Fruit fly (Drosophila melanogaster) whole organism, pupa: ENCODE results near the gene Cpr66D.

Experiments
- CG10348 ChIP-seq: fragments of 200-800 bp; sonication (Bioruptor generic); IDR thresholded peaks from 2 replicates; pipeline ENCODE4 v1.3.6; 2022; ENCODE audit warnings: missing biosample characterization, missing genetic modification characterization
- CG34367 ChIP-seq: fragments of 200-800 bp; sonication (Bioruptor generic); optimal IDR thresholded peaks from 2 replicates; lab custom pipeline; 2018; ENCODE audit warnings: missing biosample characterization, mild to moderate bottlenecking, missing genetic modification characterization

DNA sequence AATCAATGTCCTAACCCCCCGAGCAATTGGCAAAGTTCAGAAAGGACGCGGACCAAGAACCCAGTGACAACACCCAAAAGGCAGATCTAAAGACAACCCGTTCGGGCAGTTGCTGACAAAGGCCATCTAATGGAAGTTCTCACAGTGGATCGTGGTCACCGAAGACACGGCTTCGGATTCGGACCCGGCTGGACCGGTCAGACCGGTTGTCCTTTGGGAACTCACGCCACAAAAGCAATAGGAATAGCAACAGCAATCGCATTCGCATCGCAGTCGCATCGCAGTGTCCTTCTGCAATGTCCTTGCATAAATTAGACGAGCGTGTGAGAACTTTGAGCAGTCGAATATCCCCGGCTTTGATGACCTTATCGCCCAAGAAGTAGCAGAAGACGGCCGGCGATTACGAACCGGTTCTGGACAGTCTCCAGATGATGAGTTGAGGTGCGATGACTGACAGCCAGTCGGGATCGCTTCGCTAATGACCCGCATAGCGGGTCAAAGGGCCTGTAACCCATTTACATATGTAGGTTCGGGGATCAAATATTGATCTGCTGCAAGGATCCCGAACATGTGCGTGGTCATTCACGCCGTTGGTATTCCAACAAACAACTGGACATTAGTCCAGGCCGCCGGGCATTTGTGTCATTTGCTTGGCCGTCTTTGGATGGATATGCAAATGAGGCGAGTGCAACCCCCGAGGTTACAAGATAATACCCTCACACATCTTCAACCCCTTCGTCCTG, 3.7 kb downstream of the Cpr66D start:
- TF ChIP-seq CG34367 = no peak
- no peak for TF ChIP-seq CG10348 (GFP tag; lab: Robert Waterston, UW)
